Worm (Caenorhabditis elegans): ENCODE data around the gene C52E4.7.

Gene C52E4.7

DNA sequence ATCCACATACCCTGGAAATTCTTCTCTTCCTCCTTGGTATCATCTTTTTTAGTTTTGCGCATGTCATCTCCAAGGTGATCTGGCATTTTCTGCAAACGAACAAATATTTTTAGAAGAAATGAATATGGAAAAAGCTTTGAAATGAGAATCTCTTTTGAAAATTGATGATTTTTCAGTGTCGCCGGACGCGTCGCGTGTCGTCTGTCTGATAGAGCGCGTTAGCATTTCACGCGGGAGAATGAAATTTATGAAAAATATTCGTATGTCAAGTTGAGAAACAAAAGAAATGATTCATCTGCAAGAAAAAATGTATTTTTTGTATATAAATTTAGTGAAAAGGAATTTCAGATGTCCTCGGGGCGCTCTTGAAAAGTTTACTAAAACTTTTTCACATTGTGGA, 11.8 kb upstream of the C52E4.7 start, which contains the start of gene rpt-1 (continued):
- TF ChIP-seq irx-1 (tag; optimal IDR thresholded peaks at IDR 0.05) (no peak), mdl-1 (tag; optimal IDR thresholded peaks at IDR 0.05) (peak in 1 of 2 experiments; percentile 68), lsy-2 (tag; optimal IDR thresholded peaks at IDR 0.05) (peak; percentile 66 to 88), zag-1 (tag; optimal IDR thresholded peaks at IDR 0.05) (no peak), mep-1 (tag; optimal IDR thresholded peaks at IDR 0.05) (peak; percentile 74), egl-27 (tag; optimal IDR thresholded peaks at IDR 0.05) (no peak)

DNA sequence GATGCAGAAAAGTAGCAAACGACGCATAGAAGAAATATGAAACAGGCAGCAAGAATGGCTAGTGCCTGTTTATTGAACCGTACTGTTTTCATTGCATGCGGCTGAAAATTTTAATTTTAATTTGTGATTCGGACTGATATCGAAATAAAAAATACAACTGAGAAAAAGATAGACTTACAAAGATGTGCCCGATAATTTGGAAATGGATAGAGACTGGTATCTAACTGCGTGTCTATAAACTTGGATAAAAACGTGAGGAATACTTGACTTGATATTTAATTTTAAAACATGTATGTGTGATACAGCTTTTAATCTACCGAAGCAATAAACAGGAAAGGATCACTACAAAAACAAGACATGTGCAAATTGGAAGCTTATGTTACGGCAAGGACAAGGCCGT, 8.7 kb upstream of the C52E4.7 start, which contains the start of gene mans-2:
TSS of gene mans-2 (minus strand) at position 101 of the 400 bp plus-strand sequence.
- TF ChIP-seq tlp-1 (tag; optimal IDR thresholded peaks at IDR 0.05) = no peak
- no peak for TF ChIP-seq nhr-237 (tag; optimal IDR thresholded peaks at IDR 0.05)
- TF ChIP-seq nhr-77 (tag; optimal IDR thresholded peaks at IDR 0.05) = no peak
- TF ChIP-seq elt-3 (tag; optimal IDR thresholded peaks at IDR 0.05) = no peak
- TF ChIP-seq ceh-88 (GFP tag; IDR thresholded peaks at IDR 0.05) = no peak
- TF ChIP-seq C34B4.2 (tag; optimal IDR thresholded peaks at IDR 0.05) = no peak
- TF ChIP-seq swsn-7 (tag; optimal IDR thresholded peaks at IDR 0.05) = no peak
- TF ChIP-seq sptf-1 (tag; optimal IDR thresholded peaks at IDR 0.05) = no peak
- no peak for TF ChIP-seq alr-1 (tag; optimal IDR thresholded peaks at IDR 0.05; ENCODE audit: borderline replicate concordance)

DNA sequence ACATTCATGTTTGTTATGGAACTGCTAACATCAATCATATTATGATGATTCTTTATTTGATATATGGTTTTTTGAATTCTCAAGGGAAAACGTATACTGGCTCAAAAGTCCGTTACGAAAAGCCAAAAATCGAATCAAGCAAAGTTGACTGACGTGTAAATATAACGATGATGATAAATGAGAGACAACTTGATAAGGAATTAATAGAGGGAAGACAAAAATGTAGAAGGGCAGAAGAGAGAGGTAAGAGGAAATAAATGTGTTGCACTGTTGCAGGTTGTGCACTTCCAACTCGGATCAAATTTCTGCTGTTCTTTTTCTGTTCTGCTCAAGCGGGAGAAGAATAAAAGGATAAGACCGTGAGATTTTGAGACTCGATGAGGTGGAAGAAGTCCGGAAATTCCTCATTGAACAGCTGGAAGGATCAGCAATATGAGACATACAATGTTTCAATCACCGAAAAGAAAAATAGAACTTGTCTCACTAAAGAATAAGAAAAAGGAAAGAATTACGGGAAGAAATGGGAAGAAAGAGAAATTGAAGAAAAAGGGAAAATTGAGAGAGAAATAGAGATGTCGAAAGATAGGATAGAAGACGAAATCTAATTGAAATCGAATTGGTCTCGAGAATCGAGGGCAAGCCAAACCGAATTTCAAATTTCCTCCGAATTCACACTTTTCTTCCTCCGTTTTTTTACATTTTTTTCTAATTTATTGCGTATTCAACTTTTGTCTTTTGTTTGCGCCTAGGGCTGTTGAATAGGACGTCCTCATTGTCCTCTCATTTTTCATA, 7.8 kb upstream of the C52E4.7 start:
- TF ChIP-seq lin-39 (tag; optimal IDR thresholded peaks at IDR 0.05) = no peak
- TF ChIP-seq lin-14 (GFP tag; optimal IDR thresholded peaks at IDR 0.05) = peak; percentile 71
- TF ChIP-seq lin-35 (GFP tag; optimal IDR thresholded peaks at IDR 0.05) = peak in 1 of 2 experiments; percentile 6
- TF ChIP-seq snu-23 (GFP tag; optimal IDR thresholded peaks at IDR 0.05) = no peak
- TF ChIP-seq ces-1 (GFP tag; optimal IDR thresholded peaks at IDR 0.05) = peak; percentile 41
- TF ChIP-seq rnt-1 (tag; optimal IDR thresholded peaks at IDR 0.05) = no peak
- TF ChIP-seq lsy-2 (tag; optimal IDR thresholded peaks at IDR 0.05) = peak; percentile 3 to 29
- peak; percentile 90 for TF ChIP-seq fkh-10 (GFP tag; optimal IDR thresholded peaks at IDR 0.05)
- TF ChIP-seq pag-3 (tag; optimal IDR thresholded peaks at IDR 0.05; ENCODE audit: borderline replicate concordance, insufficient read depth) = no peak
- no peak for TF ChIP-seq hlh-4 (tag; optimal IDR thresholded peaks at IDR 0.05)
- TF ChIP-seq hpl-2 (GFP tag; optimal IDR thresholded peaks at IDR 0.05) = no peak
- no peak for TF ChIP-seq lin-13 (GFP tag; optimal IDR thresholded peaks at IDR 0.05)
- no peak for TF ChIP-seq nhr-85 (tag)
- TF ChIP-seq efl-1 (optimal IDR thresholded peaks at IDR 0.05) = peak in 1 of 2 experiments; percentile 7
- TF ChIP-seq efl-1 (GFP tag; optimal IDR thresholded peaks at IDR 0.05 in 1 of 2) = peak in 1 of 2 experiments; percentile 69
- no peak for TF ChIP-seq C34B4.2 (tag; optimal IDR thresholded peaks at IDR 0.05)
- peak; percentile 99 for TF ChIP-seq blmp-1 (tag; optimal IDR thresholded peaks at IDR 0.05)
- no peak for TF ChIP-seq nhr-47 (tag; optimal IDR thresholded peaks at IDR 0.05)

- peak; percentile 17 for TF ChIP-seq lin-14 (GFP tag; optimal IDR thresholded peaks at IDR 0.05)
- TF ChIP-seq efl-1 (optimal IDR thresholded peaks at IDR 0.05) = no peak
- TF ChIP-seq efl-1 (GFP tag; optimal IDR thresholded peaks at IDR 0.05 in 1 of 2) = peak in 1 of 2 experiments; percentile 32
- TF ChIP-seq rnt-1 (tag; optimal IDR thresholded peaks at IDR 0.05) = no peak
- TF ChIP-seq blmp-1 (tag; optimal IDR thresholded peaks at IDR 0.05) = peak; percentile 74
These were observed 4.2 kb upstream of the C52E4.7 start for ce11 chrV:11989861-11990260.

ce11 chrV:11990511-11991127, 3.5 kb upstream of the C52E4.7 start:
- TF ChIP-seq fkh-10 (GFP tag; optimal IDR thresholded peaks at IDR 0.05) (peak; percentile 93), zip-4 (GFP tag; optimal IDR thresholded peaks at IDR 0.05) (no peak), lin-14 (GFP tag; optimal IDR thresholded peaks at IDR 0.05) (peak; percentile 59), efl-1 (optimal IDR thresholded peaks at IDR 0.05) (peak in 1 of 2 experiments; percentile 2), efl-1 (GFP tag; optimal IDR thresholded peaks at IDR 0.05 in 1 of 2) (no peak), nhr-47 (tag; optimal IDR thresholded peaks at IDR 0.05) (peak; percentile 4), fkh-4 (tag; optimal IDR thresholded peaks at IDR 0.05; ENCODE audit: borderline replicate concordance) (no peak), ama-1 (optimal IDR thresholded peaks at IDR 0.05) (no peak), jun-1 (tag; optimal IDR thresholded peaks at IDR 0.05) (no peak)

All from whole organism, L1 larva.